Worm (Caenorhabditis elegans) whole organism, midembryonic: ENCODE measurements around the gene sup-36.

Source experiments
- T22C8.4 ChIP-seq: fragments of 200-800 bp; sonication (Bioruptor generic); IDR thresholded peaks from 2 replicates; pipeline ENCODE4 v1.3.6; 2022; ENCODE audit warnings: missing genetic modification characterization, missing compliant biosample characterization
- cog-1 ChIP-seq: sonication (generic microtip); optimal IDR thresholded peaks from 2 replicates; lab custom pipeline; 2016; ENCODE audit warnings: missing genetic modification characterization, missing compliant biosample characterization
- flt-1 ChIP-seq: fragments of 200-800 bp; sonication (Bioruptor generic); IDR thresholded peaks from 2 replicates; pipeline ENCODE4 v1.3.6; 2022; ENCODE audit warnings: missing genetic modification characterization, missing compliant biosample characterization
- med-1 ChIP-seq: sonication (generic microtip); optimal IDR thresholded peaks from 2 replicates; lab custom pipeline; 2017; ENCODE audit warnings: missing genetic modification characterization, mild to moderate bottlenecking, missing compliant biosample characterization, antibody characterized with exemption, missing genetic modification reagents; ENCODE audit not compliant: insufficient read depth
- ref-1 ChIP-seq: fragments of 200-800 bp; sonication (Bioruptor generic); conservative IDR thresholded peaks from 2 replicates; pipeline ENCODE4 v1.3.6; 2022; ENCODE audit warnings: missing genetic modification reagents, missing genetic modification characterization, missing compliant biosample characterization
- tab-1 ChIP-seq: fragments of 200-800 bp; sonication (Bioruptor generic); IDR thresholded peaks from 2 replicates; pipeline ENCODE4 v1.3.6; 2022; ENCODE audit warnings: missing genetic modification characterization, missing compliant biosample characterization
- ztf-23 ChIP-seq: fragments of 200-800 bp; sonication (Bioruptor generic); IDR thresholded peaks from 2 replicates; pipeline ENCODE4 v1.3.6; 2022; ENCODE audit warnings: missing genetic modification reagents, missing genetic modification characterization, missing compliant biosample characterization
- ztf-29 ChIP-seq: fragments of 200-800 bp; sonication (Bioruptor generic); IDR thresholded peaks from 2 replicates; pipeline ENCODE4 v1.3.6; 2022; ENCODE audit warnings: missing genetic modification reagents, missing genetic modification characterization, missing compliant biosample characterization

- TF ChIP-seq tab-1 (GFP tag; lab: Robert Waterston, UW) (no peak), ztf-23 (GFP tag; lab: Robert Waterston, UW) (no peak), ztf-29 (no peak), ref-1 (GFP tag; lab: Robert Waterston, UW) (no peak), T22C8.4 (GFP tag; lab: Robert Waterston, UW) (no peak), flt-1 (GFP tag; lab: Robert Waterston, UW) (no peak), cog-1 (tag; lab: Kevin White, UChicago) (no peak), med-1 (GFP tag; lab: Kevin White, UChicago) (no peak)
Measured at ce11 chrIV:6582604-6583003, 18.9 kb upstream of the sup-36 start, which contains the start of gene odr-8.
